Worm (Caenorhabditis elegans) whole organism, young adult: ENCODE results near the gene F42F12.14.

Experiments used
- B0019.2 ChIP-seq: fragments of 200-800 bp; sonication (Bioruptor generic); conservative IDR thresholded peaks from 2 replicates; pipeline ENCODE4 v1.3.6; 2022; ENCODE audit warnings: missing genetic modification reagents, missing genetic modification characterization, missing compliant biosample characterization
- B0261.1 ChIP-seq: sonication (generic microtip); optimal IDR thresholded peaks from 2 replicates; lab custom pipeline; 2016; ENCODE audit warnings: mild to moderate bottlenecking, missing genetic modification characterization, moderate library complexity, missing compliant biosample characterization
- F39B2.1 ChIP-seq: fragments of 200-800 bp; sonication (Bioruptor generic); IDR thresholded peaks from 2 replicates; pipeline ENCODE4 v1.3.6; 2022; ENCODE audit warnings: missing genetic modification reagents, missing genetic modification characterization, missing compliant biosample characterization
- F57A8.1 ChIP-seq: fragments of 200-800 bp; sonication (Bioruptor generic); optimal IDR thresholded peaks from 2 replicates; lab custom pipeline; 2018; ENCODE audit warnings: mild to moderate bottlenecking, missing genetic modification characterization, moderate library complexity, missing compliant biosample characterization
- T07F8.4 ChIP-seq: sonication (generic microtip); optimal IDR thresholded peaks from 2 replicates; lab custom pipeline; 2016; ENCODE audit warnings: mild to moderate bottlenecking, missing genetic modification characterization, moderate library complexity, missing compliant biosample characterization
- Y53G8AR.9 ChIP-seq: fragments of 200-800 bp; sonication (Bioruptor generic); conservative IDR thresholded peaks from 2 replicates; pipeline ENCODE4 v1.3.6; 2022; ENCODE audit warnings: missing genetic modification reagents, missing genetic modification characterization, missing compliant biosample characterization
- Y56A3A.18 ChIP-seq: fragments of 200-800 bp; sonication (Bioruptor generic); IDR thresholded peaks from 2 replicates; pipeline ENCODE4 v1.3.6; 2022; ENCODE audit warnings: missing genetic modification reagents, missing genetic modification characterization, missing compliant biosample characterization
- attf-6 ChIP-seq: fragments of 200-800 bp; sonication (Bioruptor generic); IDR thresholded peaks from 2 replicates; pipeline ENCODE4 v1.3.6; 2022; ENCODE audit warnings: missing genetic modification reagents, missing genetic modification characterization, missing compliant biosample characterization
- cebp-1 ChIP-seq, 2 experiments: fragments of 200-800 bp in 1 of 2; sonication (Bioruptor generic) in 1 of 2; sonication (generic microtip) in 1 of 2; IDR thresholded peaks in 1 of 2; optimal IDR thresholded peaks in 1 of 2; 2 replicates each; pipeline versions ENCODE4 v1.3.6 to Lab custom; 2017 to 2022; ENCODE audit warnings: missing compliant biosample characterization in 2 of 2, missing genetic modification characterization in 2 of 2, mild to moderate bottlenecking in 1 of 2, missing genetic modification reagents in 1 of 2, moderate library complexity in 1 of 2
- cebp-2 ChIP-seq: fragments of 200-800 bp; sonication (Bioruptor generic); IDR thresholded peaks from 2 replicates; pipeline ENCODE4 v1.3.6; 2022; ENCODE audit warnings: missing genetic modification characterization, missing compliant biosample characterization
- ceh-100 ChIP-seq: fragments of 200-800 bp; sonication (Bioruptor generic); IDR thresholded peaks from 2 replicates; pipeline ENCODE4 v1.3.6; 2022; ENCODE audit warnings: missing genetic modification reagents, missing genetic modification characterization, missing compliant biosample characterization
- ceh-40 ChIP-seq: fragments of 200-800 bp; sonication (Bioruptor generic); IDR thresholded peaks from 2 replicates; pipeline ENCODE4 v1.3.6; 2022; ENCODE audit warnings: missing genetic modification characterization, missing compliant biosample characterization
- ekl-4 ChIP-seq: fragments of 200-800 bp; sonication (Bioruptor generic); IDR thresholded peaks from 2 replicates; pipeline ENCODE4 v1.3.6; 2022; ENCODE audit warnings: missing genetic modification reagents, missing genetic modification characterization, missing compliant biosample characterization
- ets-4 ChIP-seq: fragments of 200-800 bp; sonication (Bioruptor generic); optimal IDR thresholded peaks from 2 replicates; lab custom pipeline; 2018; ENCODE audit warnings: mild to moderate bottlenecking, missing genetic modification characterization, missing compliant biosample characterization
- gei-17 ChIP-seq: fragments of 200-800 bp; sonication (Bioruptor generic); optimal IDR thresholded peaks from 2 replicates; lab custom pipeline; 2018; ENCODE audit warnings: mild to moderate bottlenecking, missing genetic modification characterization, missing compliant biosample characterization
- him-1 ChIP-seq: sonication (generic microtip); optimal IDR thresholded peaks from 2 replicates; lab custom pipeline; 2016; ENCODE audit warnings: missing genotype, missing genetic modification reagents, missing genetic modification characterization, missing compliant biosample characterization
- hmg-20 ChIP-seq: fragments of 200-800 bp; sonication (Bioruptor generic); IDR thresholded peaks from 2 replicates; pipeline ENCODE4 v1.3.6; 2022; ENCODE audit warnings: missing genetic modification reagents, missing genetic modification characterization, missing compliant biosample characterization
- hrde-1 ChIP-seq: sonication (generic microtip); optimal IDR thresholded peaks from 2 replicates; lab custom pipeline; 2016; ENCODE audit warnings: missing genetic modification characterization, mild to moderate bottlenecking, missing compliant biosample characterization, moderate library complexity, missing genotype, missing genetic modification reagents, borderline replicate concordance
- let-607 ChIP-seq, 2 experiments: fragments of 200-800 bp in 1 of 2; sonication (Bioruptor generic) in 1 of 2; sonication (generic microtip) in 1 of 2; optimal IDR thresholded peaks; 2 replicates each; lab custom pipeline; 2016 to 2018; ENCODE audit warnings: mild to moderate bottlenecking in 2 of 2, missing compliant biosample characterization in 2 of 2, missing genetic modification characterization in 2 of 2, moderate library complexity in 2 of 2, missing genotype in 1 of 2
- lin-26 ChIP-seq: fragments of 200-800 bp; sonication (Bioruptor generic); IDR thresholded peaks from 2 replicates; pipeline ENCODE4 v1.3.6; 2022; ENCODE audit warnings: missing genetic modification reagents, missing genetic modification characterization, missing compliant biosample characterization
- lin-54 ChIP-seq: fragments of 200-800 bp; sonication (Bioruptor generic); optimal IDR thresholded peaks from 2 replicates; lab custom pipeline; 2018; ENCODE audit warnings: mild to moderate bottlenecking, missing genetic modification characterization, missing compliant biosample characterization
- lir-1 ChIP-seq: fragments of 200-800 bp; sonication (Bioruptor generic); conservative IDR thresholded peaks from 2 replicates; pipeline ENCODE4 v1.3.6; 2022; ENCODE audit warnings: missing genetic modification reagents, missing genetic modification characterization, missing compliant biosample characterization
- madf-10 ChIP-seq: sonication (generic microtip); optimal IDR thresholded peaks from 2 replicates; lab custom pipeline; 2016; ENCODE audit warnings: mild to moderate bottlenecking, missing genetic modification characterization, missing compliant biosample characterization
- mel-28 ChIP-seq: sonication (generic microtip); optimal IDR thresholded peaks from 2 replicates; lab custom pipeline; 2016; ENCODE audit warnings: borderline replicate concordance, mild to moderate bottlenecking, missing genetic modification characterization, missing compliant biosample characterization
- mxl-1 ChIP-seq: sonication (generic microtip); optimal IDR thresholded peaks from 2 replicates; lab custom pipeline; 2016; ENCODE audit warnings: missing genetic modification characterization, missing compliant biosample characterization
- nfyb-1 ChIP-seq: fragments of 200-800 bp; sonication (Bioruptor generic); IDR thresholded peaks from 2 replicates; pipeline ENCODE4 v1.3.6; 2022; ENCODE audit warnings: missing genetic modification reagents, missing genetic modification characterization, missing compliant biosample characterization
- nhr-90 ChIP-seq: sonication (generic microtip); optimal IDR thresholded peaks from 2 replicates; lab custom pipeline; 2016; ENCODE audit warnings: missing genotype, mild to moderate bottlenecking, missing genetic modification characterization, missing compliant biosample characterization
- pbrm-1 ChIP-seq: fragments of 200-800 bp; sonication (Bioruptor generic); IDR thresholded peaks from 2 replicates; pipeline ENCODE4 v1.3.6; 2022; ENCODE audit warnings: missing genetic modification reagents, missing genetic modification characterization, missing compliant biosample characterization
- rcor-1 ChIP-seq: fragments of 200-800 bp; sonication (Bioruptor generic); IDR thresholded peaks from 2 replicates; pipeline ENCODE4 v1.3.6; 2022; ENCODE audit warnings: missing genetic modification reagents, missing genetic modification characterization, missing compliant biosample characterization
- rec-8 ChIP-seq, 2 experiments: sonication (generic microtip); optimal IDR thresholded peaks; 2 replicates each; lab custom pipeline; 2016; ENCODE audit warnings: mild to moderate bottlenecking in 2 of 2, missing genetic modification characterization in 2 of 2, missing genetic modification reagents in 2 of 2, missing genotype in 2 of 2, missing biosample characterization in 1 of 2, missing compliant biosample characterization in 1 of 2, moderate library complexity in 1 of 2
- rpc-1 ChIP-seq, 2 experiments: fragments of 150-350 bp in 1 of 2; sonication (generic microtip) in 1 of 2; optimal IDR thresholded peaks; 2 replicates each; lab custom pipeline; 2014 to 2018; ENCODE audit warnings: missing biosample characterization in 1 of 2, missing genetic modification characterization in 1 of 2, missing genetic modification reagents in 1 of 2, missing genotype in 1 of 2
- sea-2 ChIP-seq: fragments of 200-800 bp; sonication (Bioruptor generic); IDR thresholded peaks from 2 replicates; pipeline ENCODE4 v1.3.6; 2022; ENCODE audit warnings: missing genetic modification characterization, missing compliant biosample characterization
- snpc-1.1 ChIP-seq: sonication (generic microtip); optimal IDR thresholded peaks from 2 replicates; lab custom pipeline; 2017; ENCODE audit warnings: missing genetic modification characterization, mild to moderate bottlenecking, missing compliant biosample characterization, antibody characterized with exemption, moderate library complexity, missing genotype, missing genetic modification reagents; ENCODE audit not compliant: insufficient read depth
- snpc-1.3 ChIP-seq: sonication (generic microtip); optimal IDR thresholded peaks from 2 replicates; lab custom pipeline; 2017; ENCODE audit warnings: missing genetic modification characterization, mild to moderate bottlenecking, missing compliant biosample characterization, antibody characterized with exemption, moderate library complexity, missing genotype, missing genetic modification reagents; ENCODE audit not compliant: insufficient read depth
- snpc-3.4 ChIP-seq: sonication (generic microtip); optimal IDR thresholded peaks from 2 replicates; lab custom pipeline; 2017; ENCODE audit warnings: missing genetic modification characterization, mild to moderate bottlenecking, missing compliant biosample characterization, antibody characterized with exemption, moderate library complexity, missing genotype, missing genetic modification reagents
- snpc-4 ChIP-seq, 5 experiments: fragments of 150-350 bp in 1 of 5; sonication (generic microtip) in 4 of 5; optimal IDR thresholded peaks; 2 replicates each; lab custom pipeline; 2014 to 2018; ENCODE audit warnings: missing genetic modification characterization in 5 of 5, missing biosample characterization in 3 of 5, antibody characterized with exemption in 2 of 5, mild to moderate bottlenecking in 2 of 5, missing compliant biosample characterization in 2 of 5, missing genotype in 2 of 5, moderate library complexity in 2 of 5, missing genetic modification reagents in 1 of 5
- tbp1 ChIP-seq: fragments of 200-800 bp; sonication (Bioruptor generic); optimal IDR thresholded peaks from 2 replicates; lab custom pipeline; 2018; ENCODE audit warnings: mild to moderate bottlenecking, missing genetic modification characterization, missing compliant biosample characterization
- tlf-1 ChIP-seq: fragments of 200-800 bp; sonication (Bioruptor generic); optimal IDR thresholded peaks from 2 replicates; lab custom pipeline; 2018; ENCODE audit warnings: mild to moderate bottlenecking, missing genetic modification characterization, missing compliant biosample characterization
- unc-130 ChIP-seq: sonication (generic microtip); optimal IDR thresholded peaks from 2 replicates; lab custom pipeline; 2016; ENCODE audit warnings: missing genetic modification reagents, missing genetic modification characterization, missing compliant biosample characterization
- ztf-18 ChIP-seq: sonication (generic microtip); optimal IDR thresholded peaks from 2 replicates; lab custom pipeline; 2016; ENCODE audit warnings: missing genotype, mild to moderate bottlenecking, missing genetic modification characterization, missing compliant biosample characterization
- ztf-22 ChIP-seq: fragments of 200-800 bp; sonication (Bioruptor generic); optimal IDR thresholded peaks from 2 replicates; lab custom pipeline; 2018; ENCODE audit warnings: mild to moderate bottlenecking, missing genetic modification characterization, moderate library complexity, missing compliant biosample characterization
- ztf-25 ChIP-seq: fragments of 200-800 bp; sonication (Bioruptor generic); IDR thresholded peaks from 2 replicates; pipeline ENCODE4 v1.3.6; 2022; ENCODE audit warnings: missing genetic modification reagents, missing genetic modification characterization, missing compliant biosample characterization
- ztf-26 ChIP-seq: sonication (generic microtip); optimal IDR thresholded peaks from 2 replicates; lab custom pipeline; 2017; ENCODE audit warnings: missing genetic modification characterization, missing compliant biosample characterization
- ztf-6 ChIP-seq: fragments of 200-800 bp; sonication (Bioruptor generic); IDR thresholded peaks from 2 replicates; pipeline ENCODE4 v1.3.6; 2022; ENCODE audit warnings: missing genetic modification reagents, missing genetic modification characterization, missing compliant biosample characterization

F42F12.14 gene

DNA sequence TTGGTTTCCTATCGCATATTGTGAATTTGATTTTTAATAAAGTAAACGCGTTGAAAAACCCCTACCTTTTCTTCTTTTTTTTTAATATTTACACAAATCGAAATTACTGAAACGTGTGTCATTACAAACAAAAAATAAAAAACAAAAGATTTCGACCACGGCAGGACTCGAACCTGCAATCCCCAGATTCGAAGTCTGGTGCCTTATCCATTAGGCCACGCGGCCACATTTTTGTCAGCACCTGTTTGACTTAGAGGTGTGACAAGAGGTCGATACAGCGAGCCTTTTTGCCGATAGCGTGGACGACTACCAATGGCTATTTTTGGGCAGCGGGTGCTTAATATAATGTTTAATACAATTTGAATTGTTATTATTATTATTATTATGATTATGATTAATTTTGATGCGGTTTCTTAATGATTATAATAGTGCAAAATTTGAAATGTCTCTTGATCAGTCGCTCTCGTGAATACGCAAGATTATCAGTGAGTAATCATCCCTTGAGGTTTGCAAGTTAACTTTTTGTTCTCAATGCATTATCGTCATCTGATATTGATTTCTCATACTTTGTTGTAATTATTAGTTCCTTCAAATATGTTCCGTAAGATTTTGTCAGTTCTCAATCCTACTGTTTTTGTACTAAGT, 10.5 kb upstream of the F42F12.14 start, which contains the start of gene srd-44:
Gene srd-44, plus strand, starts transcription at position 595 of the 645 bp plus-strand sequence.
- no peak for TF ChIP-seq F39B2.1
- no peak for TF ChIP-seq lin-54 (GFP tag; lab: Kevin White, UChicago)
- TF ChIP-seq ztf-6 (GFP tag; lab: Robert Waterston, UW), result 0 out of 2 replicates have a peak, but pooled peaks have one; percentile 22
- 0 out of 2 replicates have a peak, but pooled peaks have one; percentile 45 for TF ChIP-seq nfyb-1 (GFP tag; lab: Robert Waterston, UW)
- TF ChIP-seq cebp-1 (GFP tag; IDR thresholded peaks at IDR 0.05; lab: Robert Waterston, UW), result no peak
- TF ChIP-seq cebp-1 (tag; optimal IDR thresholded peaks at IDR 0.05; lab: Kevin White, UChicago), result no peak
- TF ChIP-seq snpc-3.4, result peak; percentile 40
- no peak for TF ChIP-seq Y53G8AR.9 (GFP tag; lab: Robert Waterston, UW)
- TF ChIP-seq lin-26, result peak; percentile 86
- no peak for TF ChIP-seq ceh-100
- peak; percentile 48 for TF ChIP-seq mxl-1 (tag; lab: Kevin White, UChicago)
- no peak for TF ChIP-seq Y56A3A.18 (GFP tag; lab: Robert Waterston, UW)
- peak; percentile 18 for TF ChIP-seq unc-130
- TF ChIP-seq ztf-26 (tag; lab: Kevin White, UChicago), result peak; percentile 63
- peak; percentile 58 for TF ChIP-seq nhr-90
- TF ChIP-seq tbp1 (GFP tag; lab: Kevin White, UChicago), result peak; percentile 95
- no peak for TF ChIP-seq B0019.2 (GFP tag; lab: Robert Waterston, UW)
- no peak for TF ChIP-seq tlf-1 (GFP tag; lab: Kevin White, UChicago)
- TF ChIP-seq ceh-40, result peak; percentile 72; the same call in 1 of the 2 replicates
- TF ChIP-seq rec-8 (tag; optimal IDR thresholded peaks at IDR 0.05; lab: Kevin White, UChicago), result peak; percentile 42 to 56
- no peak for TF ChIP-seq ekl-4 (GFP tag; lab: Robert Waterston, UW)
- peak; percentile 64 for TF ChIP-seq snpc-1.3 (tag; lab: Kevin White, UChicago)
- peak; percentile 83 for TF ChIP-seq pbrm-1 (GFP tag; lab: Robert Waterston, UW)
- peak; percentile 36 for TF ChIP-seq madf-10 (tag; lab: Kevin White, UChicago)
- peak; percentile 30 for TF ChIP-seq ztf-18
- TF ChIP-seq F57A8.1 (GFP tag; lab: Kevin White, UChicago), result no peak
- peak; percentile 56 for TF ChIP-seq snpc-4 (GFP tag; optimal IDR thresholded peaks at IDR 0.05; lab: Kevin White, UChicago)
- TF ChIP-seq snpc-4 (tag; optimal IDR thresholded peaks at IDR 0.05; lab: Kevin White, UChicago), result no peak
- no peak for TF ChIP-seq gei-17 (GFP tag; lab: Kevin White, UChicago)
- peak; percentile 26 for TF ChIP-seq hrde-1
- no peak for TF ChIP-seq attf-6 (GFP tag; lab: Robert Waterston, UW)
- TF ChIP-seq cebp-2 (GFP tag; lab: Robert Waterston, UW), result no peak
- peak; percentile 52 for TF ChIP-seq T07F8.4 (tag; lab: Kevin White, UChicago)
- TF ChIP-seq mel-28 (tag; lab: Kevin White, UChicago), result no peak
- TF ChIP-seq ztf-22 (GFP tag; lab: Kevin White, UChicago), result no peak
- peak; percentile 60; the same call in 1 of the 2 replicates for TF ChIP-seq hmg-20 (GFP tag; lab: Robert Waterston, UW)
- TF ChIP-seq rpc-1 (optimal IDR thresholded peaks at IDR 0.05; lab: Kevin White, UChicago), result peak; percentile 72
- TF ChIP-seq rpc-1 (tag; optimal IDR thresholded peaks at IDR 0.05; lab: Kevin White, UChicago), result peak; percentile 85
- peak; percentile 93 for TF ChIP-seq B0261.1 (tag; lab: Kevin White, UChicago)
- no peak for TF ChIP-seq sea-2
- peak; percentile 62; the same call in 1 of the 2 replicates for TF ChIP-seq rcor-1
- TF ChIP-seq him-1 (tag; lab: Kevin White, UChicago), result peak; percentile 72
- TF ChIP-seq ets-4 (GFP tag; lab: Kevin White, UChicago), result no peak
- TF ChIP-seq snpc-1.1 (tag; lab: Kevin White, UChicago), result peak; percentile 18
- 0 out of 2 replicates have a peak, but pooled peaks have one; percentile 76 for TF ChIP-seq ztf-25 (GFP tag; lab: Robert Waterston, UW)
- no peak for TF ChIP-seq lir-1 (GFP tag; lab: Robert Waterston, UW)
- no peak for TF ChIP-seq let-607 (tag; optimal IDR thresholded peaks at IDR 0.05; lab: Kevin White, UChicago)
